Fruit fly (Drosophila melanogaster): ENCODE measurements around the gene Xrcc2.
A peak's percentile ranks its signal among the peaks of the same experiment; 100 is the strongest.

Gene Xrcc2

DNA sequence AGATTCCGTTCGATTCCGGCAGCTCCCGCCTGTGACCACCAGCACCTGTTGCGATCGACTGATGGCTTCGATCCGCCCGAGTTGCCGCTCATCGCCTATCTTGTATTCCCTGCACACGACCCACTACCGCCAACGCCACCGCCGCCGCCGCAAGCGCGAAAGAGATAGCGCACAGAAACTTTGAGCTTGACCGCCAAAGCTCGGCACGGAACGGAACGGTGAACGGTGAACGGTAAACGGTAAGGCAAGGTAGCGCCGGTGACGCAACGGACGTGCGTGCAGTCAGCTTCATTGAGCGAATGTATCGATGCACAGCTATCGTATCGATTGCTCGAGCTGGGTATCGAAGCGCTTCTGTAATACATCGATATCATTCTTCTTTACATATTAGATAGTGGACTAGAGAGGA lies 12.3 kb downstream of the Xrcc2 start, which contains the start of gene Ggt-1 (continued):
- peak; percentile 23; the same call in 1 of the 2 replicates for TF ChIP-seq CG31441 (GFP tag; IDR thresholded peaks at IDR 0.05)
- TF ChIP-seq ems (GFP tag; optimal IDR thresholded peaks at IDR 0.05): no peak
- TF ChIP-seq twi (tag; optimal IDR thresholded peaks at IDR 0.05): no peak
- no peak for TF ChIP-seq ab (GFP tag; optimal IDR thresholded peaks at IDR 0.05)
- no peak for TF ChIP-seq Bdp1 (GFP tag; optimal IDR thresholded peaks at IDR 0.05)
- TF ChIP-seq CG2116 (GFP tag; optimal IDR thresholded peaks at IDR 0.05): peak; percentile 46
- TF ChIP-seq gfzf (GFP tag; optimal IDR thresholded peaks at IDR 0.05): no peak
- TF ChIP-seq seq (GFP tag; IDR thresholded peaks at IDR 0.05): no peak
- TF ChIP-seq Max (GFP tag; optimal IDR thresholded peaks at IDR 0.05): no peak
- no peak for TF ChIP-seq CG2875 (GFP tag; optimal IDR thresholded peaks at IDR 0.05)
- no peak for TF ChIP-seq Lpt (GFP tag; optimal IDR thresholded peaks at IDR 0.05)
- no peak for TF ChIP-seq CG6765 (GFP tag; optimal IDR thresholded peaks at IDR 0.05)
- no peak for TF ChIP-seq CG18619 (GFP tag; optimal IDR thresholded peaks at IDR 0.05)
- no peak for TF ChIP-seq NC2α (GFP tag; optimal IDR thresholded peaks at IDR 0.05)
- TF ChIP-seq CG1832 (GFP tag; optimal IDR thresholded peaks at IDR 0.05): peak; percentile 57
- TF ChIP-seq ro (GFP tag; IDR thresholded peaks at IDR 0.05): no peak
- TF ChIP-seq CG8765 (GFP tag; IDR thresholded peaks at IDR 0.05): no peak
- no peak for TF ChIP-seq CG12155 (GFP tag; optimal IDR thresholded peaks at IDR 0.05)
- TF ChIP-seq Hand (GFP tag; optimal IDR thresholded peaks at IDR 0.05): no peak
- TF ChIP-seq corto (GFP tag; optimal IDR thresholded peaks at IDR 0.05): no peak
- TF ChIP-seq Jarid2 (GFP tag; optimal IDR thresholded peaks at IDR 0.05): peak; percentile 72
- no peak for TF ChIP-seq sisA (GFP tag; IDR thresholded peaks at IDR 0.05)
- TF ChIP-seq CG15479 (GFP tag; optimal IDR thresholded peaks at IDR 0.05): no peak
- TF ChIP-seq Dll (GFP tag; IDR thresholded peaks at IDR 0.05; ENCODE audit: partially characterized antibody): peak; percentile 95
- no peak for TF ChIP-seq Chrac-16 (GFP tag; optimal IDR thresholded peaks at IDR 0.05)
- no peak for TF ChIP-seq CG31224 (GFP tag; IDR thresholded peaks at IDR 0.05)
- TF ChIP-seq pan (optimal IDR thresholded peaks at IDR 0.05): no peak
- no peak for TF ChIP-seq pan (GFP tag; optimal IDR thresholded peaks at IDR 0.05 in 1 of 2, IDR thresholded peaks at IDR 0.05 in 1 of 2)
- TF ChIP-seq cas (GFP tag; IDR thresholded peaks at IDR 0.05): no peak
- TF ChIP-seq Nf-YA (GFP tag; IDR thresholded peaks at IDR 0.05): no peak
- no peak for TF ChIP-seq CG14710 (tag; optimal IDR thresholded peaks at IDR 0.05)
- no peak for TF ChIP-seq zen (tag; optimal IDR thresholded peaks at IDR 0.05)
- no peak for TF ChIP-seq al (GFP tag; IDR thresholded peaks at IDR 0.05)
- peak; percentile 42 for TF ChIP-seq lab (GFP tag; optimal IDR thresholded peaks at IDR 0.05)
- TF ChIP-seq Aef1 (GFP tag; IDR thresholded peaks at IDR 0.05): no peak
- TF ChIP-seq Vsx1 (GFP tag; optimal IDR thresholded peaks at IDR 0.05): no peak
- TF ChIP-seq Nf-YB (GFP tag; optimal IDR thresholded peaks at IDR 0.05): no peak
- no peak for TF ChIP-seq CG8089 (GFP tag; optimal IDR thresholded peaks at IDR 0.05)
- no peak for TF ChIP-seq CG12299 (tag; optimal IDR thresholded peaks at IDR 0.05)
- no peak for TF ChIP-seq CG2120 (GFP tag; optimal IDR thresholded peaks at IDR 0.05)
- TF ChIP-seq schlank (tag; optimal IDR thresholded peaks at IDR 0.05): no peak
- peak; percentile 77 for TF ChIP-seq stwl (tag; optimal IDR thresholded peaks at IDR 0.05)
- no peak for TF ChIP-seq nau (GFP tag; optimal IDR thresholded peaks at IDR 0.05)
- TF ChIP-seq CG10462 (GFP tag; optimal IDR thresholded peaks at IDR 0.05): no peak
- no peak for TF ChIP-seq h (optimal IDR thresholded peaks at IDR 0.05)
- TF ChIP-seq Bteb2 (GFP tag; optimal IDR thresholded peaks at IDR 0.05): no peak
- TF ChIP-seq CG3847 (GFP tag; IDR thresholded peaks at IDR 0.05): 0 out of 2 replicates have a peak, but pooled peaks have one; percentile 25
- peak; percentile 14 for TF ChIP-seq caup (GFP tag; optimal IDR thresholded peaks at IDR 0.05; ENCODE audit: severe bottlenecking)
- peak; percentile 87 for TF ChIP-seq CG17186 (GFP tag; optimal IDR thresholded peaks at IDR 0.05)
- TF ChIP-seq CG12744 (GFP tag; optimal IDR thresholded peaks at IDR 0.05): no peak
- no peak for TF ChIP-seq abd-A (tag; optimal IDR thresholded peaks at IDR 0.05)
- no peak for TF ChIP-seq odd (GFP tag; optimal IDR thresholded peaks at IDR 0.05)

Data from whole organism, embryonic.